Fruit fly (Drosophila melanogaster) whole organism, embryonic: ENCODE results near the gene snz.

ENCODE experiments used
- Bteb2 ChIP-seq: fragments of 200-800 bp; sonication (Bioruptor generic); optimal IDR thresholded peaks from 2 replicates; lab custom pipeline; 2016; ENCODE audit warnings: missing biosample characterization, missing genetic modification characterization
- CG10267 ChIP-seq: fragments of 200-800 bp; sonication (Bioruptor generic); optimal IDR thresholded peaks from 2 replicates; lab custom pipeline; 2018; ENCODE audit warnings: missing biosample characterization, mild to moderate bottlenecking, missing genetic modification characterization, moderate library complexity
- CG12104 ChIP-seq: fragments of 200-800 bp; sonication (Bioruptor generic); optimal IDR thresholded peaks from 3 replicates; lab custom pipeline; 2016; ENCODE audit warnings: missing biosample characterization, missing genetic modification characterization
- CG1233 ChIP-seq: fragments of 200-800 bp; sonication (Bioruptor generic); optimal IDR thresholded peaks from 4 replicates; lab custom pipeline; 2018; ENCODE audit warnings: missing biosample characterization, mild to moderate bottlenecking, missing genetic modification characterization
- CG12942 ChIP-seq: fragments of 200-800 bp; sonication (Bioruptor generic); optimal IDR thresholded peaks from 3 replicates; lab custom pipeline; 2016; ENCODE audit warnings: missing biosample characterization, missing genetic modification characterization
- CG13123 ChIP-seq: fragments of 200-800 bp; sonication (Bioruptor generic); optimal IDR thresholded peaks from 2 replicates; lab custom pipeline; 2016; ENCODE audit warnings: missing biosample characterization, missing genetic modification characterization
- CG14050 ChIP-seq: fragments of 200-800 bp; sonication (Bioruptor generic); IDR thresholded peaks from 3 replicates; pipeline ENCODE4 v1.3.6; 2022; ENCODE audit warnings: missing biosample characterization, missing genetic modification characterization
- CG17802 ChIP-seq: fragments of 200-800 bp; sonication (Bioruptor generic); optimal IDR thresholded peaks from 2 replicates; lab custom pipeline; 2018; ENCODE audit warnings: missing biosample characterization, mild to moderate bottlenecking, missing genetic modification characterization, moderate library complexity
- CG1792 ChIP-seq: fragments of 200-800 bp; sonication (Bioruptor generic); optimal IDR thresholded peaks from 2 replicates; lab custom pipeline; 2016; ENCODE audit warnings: missing biosample characterization, missing genetic modification characterization
- CG18599 ChIP-seq: fragments of 200-800 bp; sonication (Bioruptor generic); optimal IDR thresholded peaks from 3 replicates; lab custom pipeline; 2017; ENCODE audit warnings: missing biosample characterization, missing genetic modification characterization, mild to moderate bottlenecking, moderate library complexity, missing genetic modification reagents
- CG2199 ChIP-seq: fragments of 200-800 bp; sonication (Bioruptor generic); IDR thresholded peaks from 3 replicates; pipeline ENCODE4 v1.3.6; 2022; ENCODE audit warnings: missing biosample characterization, missing genetic modification characterization
- CG31224 ChIP-seq: fragments of 200-800 bp; sonication (Bioruptor generic); IDR thresholded peaks from 2 replicates; pipeline ENCODE4 v1.3.6; 2022; ENCODE audit warnings: missing biosample characterization, missing genetic modification characterization
- CG34376 ChIP-seq: fragments of 200-800 bp; sonication (Bioruptor generic); optimal IDR thresholded peaks from 2 replicates; lab custom pipeline; 2018; ENCODE audit warnings: missing biosample characterization, mild to moderate bottlenecking, missing genetic modification characterization
- CG3726 ChIP-seq: fragments of 200-800 bp; sonication (Bioruptor generic); IDR thresholded peaks from 3 replicates; pipeline ENCODE4, ENCODE4 v1.3.6; 2022; ENCODE audit warnings: missing biosample characterization, missing genetic modification characterization
- CG5953 ChIP-seq: fragments of 200-800 bp; sonication (Bioruptor generic); IDR thresholded peaks from 2 replicates; pipeline ENCODE4 v1.3.6; 2022; ENCODE audit warnings: missing biosample characterization, missing genetic modification characterization
- CG6272 ChIP-seq: fragments of 200-800 bp; sonication (Bioruptor generic); IDR thresholded peaks from 2 replicates; pipeline ENCODE4 v1.3.6; 2022; ENCODE audit warnings: missing biosample characterization, missing genetic modification characterization
- CrebB ChIP-seq: fragments of 200-800 bp; sonication (Bioruptor generic); optimal IDR thresholded peaks from 3 replicates; lab custom pipeline; 2018; ENCODE audit warnings: missing biosample characterization, mild to moderate bottlenecking, missing genetic modification characterization
- D19A ChIP-seq: fragments of 200-800 bp; optimal IDR thresholded peaks from 3 replicates; lab custom pipeline; 2019; ENCODE audit warnings: missing biosample characterization, mild to moderate bottlenecking, missing genetic modification characterization, moderate library complexity
- Dad ChIP-seq: fragments of 200-800 bp; sonication (Bioruptor generic); optimal IDR thresholded peaks from 3 replicates; lab custom pipeline; 2016; ENCODE audit warnings: missing biosample characterization, missing genetic modification characterization
- Dll ChIP-seq: fragments of 200-800 bp; sonication (Bioruptor generic); IDR thresholded peaks from 4 replicates; pipeline ENCODE4 v1.3.6; 2022; ENCODE audit warnings: missing biosample characterization, missing genetic modification characterization; ENCODE audit not compliant: partially characterized antibody
- Elba2 ChIP-seq: fragments of 200-800 bp; sonication (Bioruptor generic); optimal IDR thresholded peaks from 3 replicates; lab custom pipeline; 2016; ENCODE audit warnings: missing biosample characterization, missing genetic modification characterization
- Gsc ChIP-seq: fragments of 200-800 bp; sonication (Bioruptor generic); IDR thresholded peaks from 2 replicates; pipeline ENCODE4 v1.3.6; 2022; ENCODE audit warnings: missing biosample characterization, missing genetic modification characterization
- HLH54F ChIP-seq: fragments of 200-800 bp; sonication (Bioruptor generic); optimal IDR thresholded peaks from 3 replicates; lab custom pipeline; 2016; ENCODE audit warnings: missing biosample characterization, missing genetic modification characterization
- Hey ChIP-seq: fragments of 200-800 bp; sonication (Bioruptor generic); optimal IDR thresholded peaks from 3 replicates; lab custom pipeline; 2018; ENCODE audit warnings: missing biosample characterization, mild to moderate bottlenecking, missing genetic modification characterization
- Hmr ChIP-seq: fragments of 200-800 bp; sonication (Bioruptor generic); optimal IDR thresholded peaks from 3 replicates; lab custom pipeline; 2017; ENCODE audit warnings: mild to moderate bottlenecking, missing biosample characterization, missing genetic modification reagents, missing genetic modification characterization
- Hr51 ChIP-seq, 2 experiments: fragments of 200-800 bp; sonication (Bioruptor generic); optimal IDR thresholded peaks; 2 replicates in 1 of 2; 3 replicates in 1 of 2; lab custom pipeline; 2016 to 2018; ENCODE audit warnings: missing biosample characterization in 2 of 2, missing genetic modification characterization in 2 of 2, mild to moderate bottlenecking in 1 of 2, moderate library complexity in 1 of 2
- Side ChIP-seq: fragments of 200-800 bp; sonication (Bioruptor generic); optimal IDR thresholded peaks from 2 replicates; lab custom pipeline; 2016; ENCODE audit warnings: missing biosample characterization, missing genetic modification characterization
- Sry-β ChIP-seq: fragments of 200-800 bp; sonication (Bioruptor generic); optimal IDR thresholded peaks from 2 replicates; lab custom pipeline; 2018; ENCODE audit warnings: missing biosample characterization, mild to moderate bottlenecking, missing genetic modification characterization, moderate library complexity
- YL-1 ChIP-seq: fragments of 200-800 bp; sonication (Bioruptor generic); optimal IDR thresholded peaks from 3 replicates; lab custom pipeline; 2017; ENCODE audit warnings: missing biosample characterization, mild to moderate bottlenecking, missing genetic modification characterization
- al ChIP-seq: fragments of 200-800 bp; sonication (Bioruptor generic); IDR thresholded peaks from 2 replicates; pipeline ENCODE4 v1.3.6; 2022; ENCODE audit warnings: missing biosample characterization, missing genetic modification characterization
- bowl ChIP-seq: fragments of 200-800 bp; sonication (Bioruptor generic); IDR thresholded peaks from 2 replicates; pipeline ENCODE4 v1.3.6; 2022; ENCODE audit warnings: missing biosample characterization, missing genetic modification characterization
- cad ChIP-seq: fragments of >200 bp; optimal IDR thresholded peaks from 2 replicates; lab custom pipeline; 2017; ENCODE audit warnings: missing biosample characterization, missing genetic modification characterization
- dm ChIP-seq: fragments of 200-800 bp; sonication (Bioruptor generic); optimal IDR thresholded peaks from 3 replicates; lab custom pipeline; 2016; ENCODE audit warnings: missing biosample characterization, missing genetic modification characterization
- h ChIP-seq: fragments of >200 bp; optimal IDR thresholded peaks from 2 replicates; lab custom pipeline; 2017
- her ChIP-seq: fragments of 200-800 bp; sonication (Bioruptor generic); optimal IDR thresholded peaks from 2 replicates; lab custom pipeline; 2016; ENCODE audit warnings: missing biosample characterization, missing genetic modification characterization
- hth ChIP-seq: fragments of >200 bp; optimal IDR thresholded peaks from 2 replicates; lab custom pipeline; 2017; ENCODE audit warnings: inconsistent platforms
- jumu ChIP-seq: fragments of 200-800 bp; sonication (Bioruptor generic); optimal IDR thresholded peaks from 3 replicates; lab custom pipeline; 2016; ENCODE audit warnings: missing biosample characterization, missing genetic modification characterization
- kah ChIP-seq: fragments of 200-800 bp; sonication (Bioruptor generic); optimal IDR thresholded peaks from 2 replicates; lab custom pipeline; 2018; ENCODE audit warnings: missing biosample characterization, mild to moderate bottlenecking, missing genetic modification characterization
- ken ChIP-seq: fragments of 200-800 bp; sonication (Bioruptor generic); IDR thresholded peaks from 3 replicates; pipeline ENCODE4 v1.3.6; 2022; ENCODE audit warnings: missing biosample characterization, missing genetic modification characterization
- lilli ChIP-seq: fragments of 200-800 bp; sonication (Bioruptor generic); optimal IDR thresholded peaks from 3 replicates; lab custom pipeline; 2016; ENCODE audit warnings: missing biosample characterization, missing genetic modification characterization
- lmd ChIP-seq: fragments of 200-800 bp; sonication (Bioruptor generic); IDR thresholded peaks from 2 replicates; pipeline ENCODE4 v1.3.6; 2022; ENCODE audit warnings: missing biosample characterization, missing genetic modification characterization
- mirr ChIP-seq: fragments of 200-800 bp; sonication (Bioruptor generic); optimal IDR thresholded peaks from 3 replicates; lab custom pipeline; 2018; ENCODE audit warnings: missing biosample characterization, mild to moderate bottlenecking, missing genetic modification characterization
- mld ChIP-seq: fragments of 200-800 bp; sonication (Bioruptor generic); IDR thresholded peaks from 3 replicates; pipeline ENCODE4 v1.3.6; 2022; ENCODE audit warnings: missing biosample characterization, missing genetic modification characterization; ENCODE audit not compliant: partially characterized antibody
- nmo ChIP-seq: fragments of 200-800 bp; sonication (Bioruptor generic); optimal IDR thresholded peaks from 2 replicates; lab custom pipeline; 2018; ENCODE audit warnings: missing biosample characterization, mild to moderate bottlenecking, missing genetic modification characterization, moderate library complexity
- otp ChIP-seq: fragments of 200-800 bp; sonication (Bioruptor generic); IDR thresholded peaks from 3 replicates; pipeline ENCODE4, ENCODE4 v1.3.6; 2022; ENCODE audit warnings: missing biosample characterization, missing genetic modification characterization
- peb ChIP-seq: fragments of 200-800 bp; sonication (Bioruptor generic); IDR thresholded peaks from 2 replicates; pipeline ENCODE4 v1.3.6; 2022; ENCODE audit warnings: missing biosample characterization, missing genetic modification characterization
- psq ChIP-seq: fragments of 200-800 bp; sonication (Bioruptor generic); optimal IDR thresholded peaks from 2 replicates; lab custom pipeline; 2017; ENCODE audit warnings: missing biosample characterization, missing genetic modification characterization
- sisA ChIP-seq: fragments of 200-800 bp; sonication (Bioruptor generic); IDR thresholded peaks from 2 replicates; pipeline ENCODE4 v1.3.6; 2022; ENCODE audit warnings: missing biosample characterization, missing genetic modification characterization
- ttk ChIP-seq: fragments of 200-800 bp; sonication (Bioruptor generic); IDR thresholded peaks from 2 replicates; pipeline ENCODE4 v2.1.2; 2022; ENCODE audit warnings: missing biosample characterization, missing genetic modification characterization

snz gene

dm6 chrX:7901153-7902038, 10.5 kb upstream of the snz start, which contains the start of the genes RpS6 and bys (continued):
- TF ChIP-seq peb (GFP tag; lab: Robert Waterston, UW) (no peak), otp (peak; percentile 72; the same call in 2 of the 3 replicates), jumu (GFP tag; lab: Kevin White, UChicago) (no peak), CG5953 (GFP tag; lab: Robert Waterston, UW) (0 out of 2 replicates have a peak, but pooled peaks have one; percentile 8), CG1233 (GFP tag; lab: Kevin White, UChicago) (peak; percentile 42), YL-1 (GFP tag; lab: Kevin White, UChicago) (peak; percentile 63), HLH54F (GFP tag; lab: Kevin White, UChicago) (peak; percentile 22), h (lab: Kevin White, UChicago) (no peak), kah (peak; percentile 41), Bteb2 (GFP tag; lab: Kevin White, UChicago) (peak; percentile 58), cad (GFP tag; lab: Kevin White, UChicago) (no peak), CG31224 (GFP tag; lab: Robert Waterston, UW) (0 out of 2 replicates have a peak, but pooled peaks have one; percentile 32), mirr (GFP tag; lab: Kevin White, UChicago) (peak; percentile 31), CG17802 (tag; lab: Kevin White, UChicago) (peak; percentile 34), CG2199 (GFP tag; lab: Robert Waterston, UW) (peak; percentile 79; the same call in 1 of the 3 replicates), D19A (tag; lab: Kevin White, UChicago) (no peak), CrebB (tag; lab: Kevin White, UChicago) (peak; percentile 46), ttk (GFP tag; lab: Robert Waterston, UW) (peak; percentile 51; the same call in 1 of the 2 replicates), CG10267 (tag; lab: Kevin White, UChicago) (peak; percentile 63), Elba2 (GFP tag; lab: Kevin White, UChicago) (no peak), bowl (GFP tag; lab: Robert Waterston, UW) (no peak), her (GFP tag; lab: Kevin White, UChicago) (peak; percentile 32), Hr51 (GFP tag; optimal IDR thresholded peaks at IDR 0.05; lab: Kevin White, UChicago) (no peak), dm (GFP tag; lab: Kevin White, UChicago) (peak; percentile 92), Side (GFP tag; lab: Kevin White, UChicago) (peak; percentile 23), Hey (no peak), lilli (peak; percentile 10), Gsc (GFP tag; lab: Robert Waterston, UW) (no peak), Sry-β (peak; percentile 16), psq (GFP tag; lab: Kevin White, UChicago) (no peak), CG14050 (GFP tag; lab: Robert Waterston, UW) (no peak; the same call in 2 of the 3 replicates), lmd (GFP tag; lab: Robert Waterston, UW) (peak; percentile 30; the same call in 1 of the 2 replicates), CG34376 (peak; percentile 74), CG13123 (GFP tag; lab: Kevin White, UChicago) (no peak), sisA (GFP tag; lab: Robert Waterston, UW) (0 out of 2 replicates have a peak, but pooled peaks have one; percentile 20), CG1792 (GFP tag; lab: Kevin White, UChicago) (no peak), CG12104 (GFP tag; lab: Kevin White, UChicago) (peak; percentile 30), Hmr (peak; percentile 68), CG18599 (GFP tag; lab: Kevin White, UChicago) (peak; percentile 46), CG12942 (GFP tag; lab: Kevin White, UChicago) (peak; percentile 9), nmo (peak; percentile 58), Dll (GFP tag; lab: Robert Waterston, UW) (peak; percentile 80), CG6272 (peak; percentile 62), ken (GFP tag; lab: Robert Waterston, UW) (peak; percentile 42; the same call in 1 of the 3 replicates), mld (GFP tag; lab: Robert Waterston, UW) (peak; percentile 86; the same call in 2 of the 3 replicates), Dad (GFP tag; lab: Kevin White, UChicago) (no peak), CG3726 (GFP tag; lab: Robert Waterston, UW) (0 out of 3 replicates have a peak, but pooled peaks have one; percentile 23), hth (lab: Kevin White, UChicago) (no peak), al (GFP tag; lab: Robert Waterston, UW) (peak; percentile 38)
